Worm (Caenorhabditis elegans): ENCODE results near the gene egl-36.

The egl-36 gene

ce11 chrX:10711769-10712168, 22.4 kb upstream of the egl-36 start, which contains the start of gene rhgf-1:
rhgf-1 (minus strand) TSS chrX:10711869.
- TF ChIP-seq nhr-2 (tag; optimal IDR thresholded peaks at IDR 0.05) = no peak
- TF ChIP-seq nhr-28 (tag; optimal IDR thresholded peaks at IDR 0.05) = no peak
- TF ChIP-seq unc-39 (tag; optimal IDR thresholded peaks at IDR 0.05) = no peak
- no peak for TF ChIP-seq ces-1 (GFP tag; optimal IDR thresholded peaks at IDR 0.05)
- no peak for TF ChIP-seq flh-1 (GFP tag; optimal IDR thresholded peaks at IDR 0.05)
- TF ChIP-seq nhr-12 (tag; optimal IDR thresholded peaks at IDR 0.05) = no peak
- no peak for TF ChIP-seq ztf-11 (tag; optimal IDR thresholded peaks at IDR 0.05)
- TF ChIP-seq mab-5 (tag; optimal IDR thresholded peaks at IDR 0.05) = no peak
- no peak for TF ChIP-seq nhr-76 (tag; optimal IDR thresholded peaks at IDR 0.05)
- no peak for TF ChIP-seq mep-1 (tag; optimal IDR thresholded peaks at IDR 0.05)
- no peak for TF ChIP-seq drap-1 (GFP tag; optimal IDR thresholded peaks at IDR 0.05)
- no peak for TF ChIP-seq elt-1 (tag; optimal IDR thresholded peaks at IDR 0.05; ENCODE audit: borderline replicate concordance, insufficient read depth)
- TF ChIP-seq blmp-1 (tag; optimal IDR thresholded peaks at IDR 0.05) = no peak
- TF ChIP-seq sptf-1 (tag; optimal IDR thresholded peaks at IDR 0.05) = no peak
- no peak for TF ChIP-seq pha-4 (tag; optimal IDR thresholded peaks at IDR 0.05)
- TF ChIP-seq bed-3 (GFP tag; optimal IDR thresholded peaks at IDR 0.05) = no peak
- no peak for TF ChIP-seq cnd-1 (tag; optimal IDR thresholded peaks at IDR 0.05)

ce11 chrX:10717019-10717418, 17.1 kb upstream of the egl-36 start, which contains the start of gene T01C1.4:
T01C1.4 (minus strand) TSS chrX:10717119.
- TF ChIP-seq nhr-12 (tag; optimal IDR thresholded peaks at IDR 0.05) = no peak

ce11 chrX:10721954-10722353, 12.2 kb upstream of the egl-36 start, which contains the start of gene mbr-1:
mbr-1 (minus strand) TSS chrX:10722054.
- TF ChIP-seq flh-1 (GFP tag; optimal IDR thresholded peaks at IDR 0.05) (no peak), mep-1 (tag; optimal IDR thresholded peaks at IDR 0.05) (no peak), ztf-11 (tag; optimal IDR thresholded peaks at IDR 0.05) (no peak), sem-2 (GFP tag; optimal IDR thresholded peaks at IDR 0.05) (no peak), snpc-4 (tag; optimal IDR thresholded peaks at IDR 0.05) (no peak), elt-1 (tag; optimal IDR thresholded peaks at IDR 0.05; ENCODE audit: borderline replicate concordance, insufficient read depth) (no peak), nhr-28 (tag; optimal IDR thresholded peaks at IDR 0.05) (no peak), unc-62 (GFP tag; optimal IDR thresholded peaks at IDR 0.05) (no peak), lin-13 (tag; optimal IDR thresholded peaks at IDR 0.05) (no peak), nhr-2 (tag; optimal IDR thresholded peaks at IDR 0.05) (no peak), cnd-1 (tag; optimal IDR thresholded peaks at IDR 0.05) (no peak), ces-1 (GFP tag; optimal IDR thresholded peaks at IDR 0.05) (no peak)

- TF ChIP-seq tbx-8 (GFP tag; optimal IDR thresholded peaks at IDR 0.05) (no peak), nhr-76 (tag; optimal IDR thresholded peaks at IDR 0.05) (no peak), lsy-2 (tag; optimal IDR thresholded peaks at IDR 0.05) (no peak), nhr-12 (tag; optimal IDR thresholded peaks at IDR 0.05) (no peak), lin-13 (tag; optimal IDR thresholded peaks at IDR 0.05) (no peak), mls-2 (tag; optimal IDR thresholded peaks at IDR 0.05) (no peak), unc-120 (tag; optimal IDR thresholded peaks at IDR 0.05; ENCODE audit: poor library complexity, severe bottlenecking) (no peak), nhr-237 (tag; optimal IDR thresholded peaks at IDR 0.05) (no peak), pha-4 (tag; optimal IDR thresholded peaks at IDR 0.05) (no peak), ceh-83 (GFP tag; optimal IDR thresholded peaks at IDR 0.05) (no peak), unc-62 (GFP tag; optimal IDR thresholded peaks at IDR 0.05) (no peak)
Measured at ce11 chrX:10727696-10728095, 6.4 kb upstream of the egl-36 start.

- no peak for TF ChIP-seq ceh-83 (GFP tag; optimal IDR thresholded peaks at IDR 0.05)
- no peak for TF ChIP-seq bed-3 (GFP tag; optimal IDR thresholded peaks at IDR 0.05)
- no peak for TF ChIP-seq ham-2 (GFP tag; optimal IDR thresholded peaks at IDR 0.05)
- TF ChIP-seq unc-62 (GFP tag; optimal IDR thresholded peaks at IDR 0.05) = no peak
- no peak for TF ChIP-seq ceh-39 (tag; optimal IDR thresholded peaks at IDR 0.05)
- no peak for TF ChIP-seq elt-3 (tag; optimal IDR thresholded peaks at IDR 0.05)
- TF ChIP-seq nhr-237 (tag; optimal IDR thresholded peaks at IDR 0.05) = no peak
- no peak for TF ChIP-seq mls-2 (tag; optimal IDR thresholded peaks at IDR 0.05)
- TF ChIP-seq mep-1 (tag; optimal IDR thresholded peaks at IDR 0.05) = no peak
- TF ChIP-seq tbx-8 (GFP tag; optimal IDR thresholded peaks at IDR 0.05) = no peak
- TF ChIP-seq ces-1 (GFP tag; optimal IDR thresholded peaks at IDR 0.05) = no peak
- no peak for TF ChIP-seq drap-1 (GFP tag; optimal IDR thresholded peaks at IDR 0.05)
- no peak for TF ChIP-seq lin-32 (GFP tag; optimal IDR thresholded peaks at IDR 0.05)
- no peak for TF ChIP-seq flh-1 (GFP tag; optimal IDR thresholded peaks at IDR 0.05)
- no peak for TF ChIP-seq unc-39 (tag; optimal IDR thresholded peaks at IDR 0.05)
- no peak for TF ChIP-seq snpc-4 (tag; optimal IDR thresholded peaks at IDR 0.05)
- TF ChIP-seq mab-5 (tag; optimal IDR thresholded peaks at IDR 0.05) = no peak
- TF ChIP-seq ztf-11 (tag; optimal IDR thresholded peaks at IDR 0.05) = no peak
- TF ChIP-seq M03D4.4 (tag; optimal IDR thresholded peaks at IDR 0.05) = no peak
Measured at ce11 chrX:10731837-10732236, 2.3 kb upstream of the egl-36 start.
